Fruit fly (Drosophila melanogaster): ENCODE data around the gene mRpL2.

Gene mRpL2

DNA sequence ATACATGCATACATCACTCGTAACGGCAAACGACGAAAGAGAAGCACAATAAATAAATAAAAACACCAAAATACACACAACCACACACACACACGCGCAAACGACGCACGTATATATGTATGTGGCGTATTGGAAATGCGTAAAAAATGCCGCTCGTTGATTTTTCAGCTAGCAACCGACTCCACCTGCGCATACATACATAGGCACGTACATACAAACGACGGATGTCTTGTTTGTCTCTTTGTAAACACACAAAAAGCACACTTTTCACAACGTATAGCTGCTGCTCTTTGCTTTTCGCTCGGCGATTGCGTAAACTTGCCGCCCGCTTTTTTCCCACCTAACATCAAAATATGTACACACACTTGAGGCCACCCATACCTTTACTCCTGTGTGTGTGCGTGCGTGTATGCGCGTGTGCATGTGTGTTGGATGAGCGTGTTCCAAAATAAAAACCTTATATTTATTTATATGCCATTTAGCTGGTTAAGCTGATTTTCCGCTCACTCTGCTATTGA is 687 bp upstream of the mRpL2 start (continued):
- TF ChIP-seq pros (GFP tag; optimal IDR thresholded peaks at IDR 0.05) (peak; percentile 8), CG15011 (GFP tag; optimal IDR thresholded peaks at IDR 0.05) (peak; percentile 48), CG1832 (GFP tag; optimal IDR thresholded peaks at IDR 0.05) (no peak), Dbx (GFP tag; IDR thresholded peaks at IDR 0.05) (0 out of 3 replicates have a peak, but pooled peaks have one; percentile 17), pho (GFP tag; optimal IDR thresholded peaks at IDR 0.05) (no peak), CG14860 (GFP tag; IDR thresholded peaks at IDR 0.05; ENCODE audit: partially characterized antibody) (no peak), CG2889 (GFP tag; IDR thresholded peaks at IDR 0.05) (no peak), Sox100B (GFP tag; optimal IDR thresholded peaks at IDR 0.05) (peak; percentile 10), cad (GFP tag; optimal IDR thresholded peaks at IDR 0.05) (no peak), CG10543 (GFP tag; optimal IDR thresholded peaks at IDR 0.05) (peak; percentile 94), Nf-YA (GFP tag; IDR thresholded peaks at IDR 0.05) (no peak), Myb (GFP tag; optimal IDR thresholded peaks at IDR 0.05) (no peak), CG3995 (GFP tag; optimal IDR thresholded peaks at IDR 0.05) (no peak), B-H2 (GFP tag; optimal IDR thresholded peaks at IDR 0.05) (peak; percentile 54), CG10274 (GFP tag; optimal IDR thresholded peaks at IDR 0.05) (no peak), maf-S (GFP tag; optimal IDR thresholded peaks at IDR 0.05) (no peak), emc (GFP tag; optimal IDR thresholded peaks at IDR 0.05) (no peak), ro (GFP tag; IDR thresholded peaks at IDR 0.05) (no peak), D (optimal IDR thresholded peaks at IDR 0.05) (peak; percentile 27), D (GFP tag; optimal IDR thresholded peaks at IDR 0.05) (no peak), repo (GFP tag; optimal IDR thresholded peaks at IDR 0.05) (peak; percentile 14), CG14441 (GFP tag; IDR thresholded peaks at IDR 0.05) (no peak), CG11247 (GFP tag; IDR thresholded peaks at IDR 0.05) (no peak), CG17568 (GFP tag; optimal IDR thresholded peaks at IDR 0.05) (peak; percentile 22), unc-4 (GFP tag; IDR thresholded peaks at IDR 0.05; ENCODE audit: partially characterized antibody) (no peak), Lpt (GFP tag; optimal IDR thresholded peaks at IDR 0.05) (no peak), Drgx (GFP tag; IDR thresholded peaks at IDR 0.05) (no peak), CG4282 (GFP tag; optimal IDR thresholded peaks at IDR 0.05) (no peak), slbo (GFP tag; IDR thresholded peaks at IDR 0.05) (peak; percentile 40), CG3838 (GFP tag; optimal IDR thresholded peaks at IDR 0.05) (no peak), nau (GFP tag; optimal IDR thresholded peaks at IDR 0.05) (peak; percentile 36), unpg (GFP tag; optimal IDR thresholded peaks at IDR 0.05) (peak; percentile 5), ERR (GFP tag; optimal IDR thresholded peaks at IDR 0.05) (no peak), Chrac-16 (GFP tag; optimal IDR thresholded peaks at IDR 0.05) (no peak), rib (GFP tag; IDR thresholded peaks at IDR 0.05) (peak; percentile 63), Fer1 (GFP tag; optimal IDR thresholded peaks at IDR 0.05) (peak; percentile 80), ranshi (GFP tag; IDR thresholded peaks at IDR 0.05) (no peak), gfzf (GFP tag; optimal IDR thresholded peaks at IDR 0.05) (no peak), Fer3 (tag; optimal IDR thresholded peaks at IDR 0.05) (no peak), croc (GFP tag; conservative IDR thresholded peaks at IDR 0.05) (no peak), CG7745 (tag; optimal IDR thresholded peaks at IDR 0.05) (no peak), hbn (GFP tag; IDR thresholded peaks at IDR 0.05; ENCODE audit: partially characterized antibody) (no peak), CG2129 (GFP tag; IDR thresholded peaks at IDR 0.05; ENCODE audit: partially characterized antibody) (no peak), CG30403 (GFP tag; optimal IDR thresholded peaks at IDR 0.05) (no peak), trh (GFP tag; optimal IDR thresholded peaks at IDR 0.05) (no peak), CG4328 (GFP tag; optimal IDR thresholded peaks at IDR 0.05) (peak; percentile 79), vvl (GFP tag; IDR thresholded peaks at IDR 0.05) (no peak)

All from whole organism, embryonic.